Worm (Caenorhabditis elegans) whole organism, mixed stage, embryonic: ENCODE measurements around the gene ZK757.2.

ENCODE experiments used
- M03D4.4 ChIP-seq: sonication (generic microtip); optimal IDR thresholded peaks from 2 replicates; lab custom pipeline; 2017; ENCODE audit warnings: mild to moderate bottlenecking, missing genetic modification characterization, missing compliant biosample characterization
- bed-3 ChIP-seq: fragments of 200-800 bp; sonication (Bioruptor generic); optimal IDR thresholded peaks from 3 replicates; lab custom pipeline; 2018; ENCODE audit warnings: mild to moderate bottlenecking, missing genetic modification characterization, moderate library complexity, missing compliant biosample characterization
- blmp-1 ChIP-seq: fragments of 150-350 bp; optimal IDR thresholded peaks from 2 replicates; lab custom pipeline; 2014; ENCODE audit warnings: missing biosample characterization, missing genetic modification characterization
- ceh-39 ChIP-seq: fragments of 150-350 bp; optimal IDR thresholded peaks from 2 replicates; lab custom pipeline; 2014; ENCODE audit warnings: missing biosample characterization, missing genetic modification characterization
- ceh-43 ChIP-seq: fragments of 200-800 bp; sonication (Bioruptor generic); optimal IDR thresholded peaks from 2 replicates; lab custom pipeline; 2018; ENCODE audit warnings: mild to moderate bottlenecking, missing genetic modification characterization, moderate library complexity, missing compliant biosample characterization
- ces-1 ChIP-seq: fragments of 150-350 bp; optimal IDR thresholded peaks from 2 replicates; lab custom pipeline; 2014; ENCODE audit warnings: missing biosample characterization, missing genetic modification reagents, missing genetic modification characterization
- cnd-1 ChIP-seq: fragments of 200-800 bp; sonication (Bioruptor generic); optimal IDR thresholded peaks from 2 replicates; lab custom pipeline; 2018; ENCODE audit warnings: mild to moderate bottlenecking, missing genetic modification characterization, missing compliant biosample characterization
- drap-1 ChIP-seq: fragments of 200-800 bp; sonication (Bioruptor generic); optimal IDR thresholded peaks from 3 replicates; lab custom pipeline; 2018; ENCODE audit warnings: mild to moderate bottlenecking, missing genetic modification characterization, missing compliant biosample characterization
- elt-1 ChIP-seq: sonication (generic microtip); optimal IDR thresholded peaks from 2 replicates; lab custom pipeline; 2017; ENCODE audit warnings: missing genetic modification characterization, mild to moderate bottlenecking, missing compliant biosample characterization, antibody characterized with exemption, moderate library complexity, borderline replicate concordance; ENCODE audit not compliant: insufficient read depth
- elt-3 ChIP-seq: fragments of 150-350 bp; optimal IDR thresholded peaks from 2 replicates; lab custom pipeline; 2014; ENCODE audit warnings: missing biosample characterization, missing genetic modification characterization
- flh-1 ChIP-seq: fragments of 200-800 bp; sonication (Bioruptor generic); optimal IDR thresholded peaks from 2 replicates; lab custom pipeline; 2018; ENCODE audit warnings: mild to moderate bottlenecking, missing genetic modification characterization, moderate library complexity, missing compliant biosample characterization
- ham-2 ChIP-seq: fragments of 200-800 bp; sonication (Bioruptor generic); optimal IDR thresholded peaks from 2 replicates; lab custom pipeline; 2018; ENCODE audit warnings: mild to moderate bottlenecking, missing genetic modification characterization, missing compliant biosample characterization
- hlh-1 ChIP-seq: fragments of 150-350 bp; optimal IDR thresholded peaks from 2 replicates; lab custom pipeline; 2014; ENCODE audit warnings: missing biosample characterization, missing genetic modification reagents, missing genetic modification characterization
- lin-13 ChIP-seq: fragments of 150-350 bp; optimal IDR thresholded peaks from 2 replicates; lab custom pipeline; 2014; ENCODE audit warnings: missing biosample characterization, missing genetic modification characterization
- lin-32 ChIP-seq: fragments of 200-800 bp; sonication (Bioruptor generic); optimal IDR thresholded peaks from 2 replicates; lab custom pipeline; 2018; ENCODE audit warnings: mild to moderate bottlenecking, missing genetic modification characterization, missing compliant biosample characterization
- lsy-2 ChIP-seq: fragments of 150-350 bp; optimal IDR thresholded peaks from 2 replicates; lab custom pipeline; 2014; ENCODE audit warnings: missing biosample characterization, missing genetic modification characterization
- mep-1 ChIP-seq: fragments of 150-350 bp; optimal IDR thresholded peaks from 2 replicates; lab custom pipeline; 2017; ENCODE audit warnings: missing biosample characterization, missing genetic modification reagents, missing genetic modification characterization, inconsistent platforms
- mls-2 ChIP-seq: sonication (generic microtip); optimal IDR thresholded peaks from 2 replicates; lab custom pipeline; 2016; ENCODE audit warnings: mild to moderate bottlenecking, missing genetic modification characterization, moderate library complexity, missing compliant biosample characterization
- nhr-12 ChIP-seq: fragments of 150-350 bp; optimal IDR thresholded peaks from 2 replicates; lab custom pipeline; 2014; ENCODE audit warnings: missing biosample characterization, missing genetic modification characterization
- nhr-2 ChIP-seq: fragments of 150-350 bp; optimal IDR thresholded peaks from 2 replicates; lab custom pipeline; 2014; ENCODE audit warnings: missing biosample characterization, missing genetic modification characterization
- nhr-237 ChIP-seq: fragments of 150-350 bp; optimal IDR thresholded peaks from 2 replicates; lab custom pipeline; 2014; ENCODE audit warnings: missing biosample characterization, missing genetic modification characterization
- nhr-28 ChIP-seq: fragments of 150-350 bp; optimal IDR thresholded peaks from 2 replicates; lab custom pipeline; 2014; ENCODE audit warnings: missing biosample characterization, missing genetic modification characterization
- nhr-76 ChIP-seq: sonication (generic microtip); optimal IDR thresholded peaks from 2 replicates; lab custom pipeline; 2017; ENCODE audit warnings: missing biosample characterization, missing genetic modification characterization
- pha-4 ChIP-seq: fragments of 150-350 bp; optimal IDR thresholded peaks from 2 replicates; lab custom pipeline; 2018; ENCODE audit warnings: missing biosample characterization, missing genetic modification reagents, missing genetic modification characterization
- sem-2 ChIP-seq: fragments of 200-800 bp; sonication (Bioruptor generic); optimal IDR thresholded peaks from 2 replicates; lab custom pipeline; 2018; ENCODE audit warnings: mild to moderate bottlenecking, missing genetic modification characterization, missing compliant biosample characterization
- snpc-4 ChIP-seq: fragments of 150-350 bp; optimal IDR thresholded peaks from 2 replicates; lab custom pipeline; 2014; ENCODE audit warnings: missing biosample characterization, missing genetic modification characterization
- sptf-1 ChIP-seq: sonication (generic microtip); optimal IDR thresholded peaks from 2 replicates; lab custom pipeline; 2017; ENCODE audit warnings: mild to moderate bottlenecking, missing genetic modification characterization, moderate library complexity, missing compliant biosample characterization
- tbx-8 ChIP-seq: fragments of 200-800 bp; sonication (Bioruptor generic); optimal IDR thresholded peaks from 2 replicates; lab custom pipeline; 2018; ENCODE audit warnings: mild to moderate bottlenecking, missing genetic modification characterization, moderate library complexity, missing compliant biosample characterization
- unc-120 ChIP-seq: sonication (generic microtip); optimal IDR thresholded peaks from 2 replicates; lab custom pipeline; 2017; ENCODE audit warnings: missing genetic modification characterization, missing compliant biosample characterization; ENCODE audit not compliant: poor library complexity, severe bottlenecking
- unc-39 ChIP-seq: fragments of 150-350 bp; optimal IDR thresholded peaks from 2 replicates; lab custom pipeline; 2014; ENCODE audit warnings: missing biosample characterization, missing genetic modification characterization
- unc-62 ChIP-seq: fragments of 150-350 bp; optimal IDR thresholded peaks from 2 replicates; lab custom pipeline; 2014; ENCODE audit warnings: missing biosample characterization, missing genetic modification reagents, missing genetic modification characterization
- zip-8 ChIP-seq: fragments of 150-350 bp; optimal IDR thresholded peaks from 2 replicates; lab custom pipeline; 2014; ENCODE audit warnings: missing biosample characterization, missing genetic modification characterization

Gene ZK757.2

DNA sequence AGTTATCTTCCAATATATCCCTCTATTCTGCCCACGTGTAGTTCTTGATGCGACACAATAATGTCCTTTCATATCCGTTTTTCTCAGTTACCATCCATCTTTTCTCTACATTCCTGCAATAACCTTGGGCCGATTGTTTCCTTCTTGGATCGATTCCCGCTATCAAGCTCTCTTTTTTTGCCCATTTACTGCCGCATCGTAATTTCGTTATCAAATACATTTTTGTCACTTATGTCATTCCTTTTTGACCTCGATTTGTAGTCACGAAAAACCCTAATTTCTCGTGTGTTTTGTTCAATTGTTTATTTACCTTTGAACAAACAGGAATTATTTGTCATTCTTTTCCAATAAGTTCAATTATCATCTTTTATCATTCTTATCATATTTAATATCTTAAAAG lies 28.8 kb downstream of the ZK757.2 start:
- TF ChIP-seq lin-13 (tag; lab: Kevin White, UChicago) (no peak), nhr-28 (tag; lab: Kevin White, UChicago) (no peak), zip-8 (tag; lab: Kevin White, UChicago) (no peak), lsy-2 (tag; lab: Kevin White, UChicago) (no peak), lin-32 (GFP tag; lab: Kevin White, UChicago) (no peak), nhr-237 (tag; lab: Kevin White, UChicago) (no peak), bed-3 (GFP tag; lab: Kevin White, UChicago) (no peak), snpc-4 (no peak), hlh-1 (tag; lab: Kevin White, UChicago) (no peak), elt-3 (tag; lab: Kevin White, UChicago) (no peak), cnd-1 (tag; lab: Kevin White, UChicago) (no peak), elt-1 (tag; lab: Kevin White, UChicago) (no peak), unc-120 (no peak), drap-1 (GFP tag; lab: Kevin White, UChicago) (no peak)

ce11 chrIII:9848603-9849002 lies 30.1 kb downstream of the ZK757.2 start:
- TF ChIP-seq elt-1 (tag; lab: Kevin White, UChicago) (no peak), ceh-43 (GFP tag; lab: Kevin White, UChicago) (no peak), mls-2 (tag; lab: Kevin White, UChicago) (no peak), lin-32 (GFP tag; lab: Kevin White, UChicago) (no peak), nhr-2 (tag; lab: Kevin White, UChicago) (no peak), cnd-1 (tag; lab: Kevin White, UChicago) (no peak), hlh-1 (tag; lab: Kevin White, UChicago) (no peak), ces-1 (no peak), pha-4 (tag; lab: Kevin White, UChicago) (no peak), tbx-8 (GFP tag; lab: Kevin White, UChicago) (no peak), blmp-1 (tag; lab: Kevin White, UChicago) (no peak), snpc-4 (no peak)

DNA sequence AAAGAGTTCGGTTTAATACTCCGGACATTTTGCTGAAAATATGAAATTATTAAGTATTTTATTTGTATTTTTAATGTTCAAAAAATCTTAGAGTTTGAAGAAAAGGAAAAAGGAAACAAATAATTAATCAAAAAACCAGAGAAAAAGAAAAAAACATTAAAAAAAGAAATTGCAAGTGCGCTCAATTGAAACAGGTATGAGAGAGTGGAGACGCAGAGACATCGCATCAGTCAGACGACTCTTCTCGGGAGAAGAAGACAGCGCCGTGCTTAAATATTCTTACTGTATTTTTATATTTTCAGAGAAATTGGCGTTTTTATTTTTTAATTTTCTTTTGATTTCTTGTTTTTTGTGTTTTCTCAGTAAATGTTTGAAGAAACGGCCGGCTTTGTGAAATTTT lies 30.6 kb downstream of the ZK757.2 start, which contains the start of gene mrpl-36:
Gene mrpl-36 (minus strand): TSS at position 34 of the 400 bp plus-strand sequence.
- TF ChIP-seq sptf-1 (tag; lab: Kevin White, UChicago): no peak
- TF ChIP-seq ceh-39 (tag; lab: Kevin White, UChicago): no peak
- no peak for TF ChIP-seq lin-13 (tag; lab: Kevin White, UChicago)
- TF ChIP-seq flh-1: no peak
- TF ChIP-seq elt-3 (tag; lab: Kevin White, UChicago): no peak
- no peak for TF ChIP-seq unc-39 (tag; lab: Kevin White, UChicago)
- no peak for TF ChIP-seq unc-120
- TF ChIP-seq lsy-2 (tag; lab: Kevin White, UChicago): peak; percentile 28
- no peak for TF ChIP-seq lin-32 (GFP tag; lab: Kevin White, UChicago)
- TF ChIP-seq ceh-43 (GFP tag; lab: Kevin White, UChicago): no peak
- TF ChIP-seq ces-1: peak; percentile 13
- TF ChIP-seq nhr-12 (tag; lab: Kevin White, UChicago): no peak
- TF ChIP-seq mep-1 (tag; lab: Kevin White, UChicago): peak; percentile 14
- TF ChIP-seq, all 35 proteins: peak for 3

- no peak for TF ChIP-seq nhr-28 (tag; lab: Kevin White, UChicago)
- TF ChIP-seq sptf-1 (tag; lab: Kevin White, UChicago): no peak
- TF ChIP-seq hlh-1 (tag; lab: Kevin White, UChicago): no peak
- no peak for TF ChIP-seq zip-8 (tag; lab: Kevin White, UChicago)
- no peak for TF ChIP-seq lsy-2 (tag; lab: Kevin White, UChicago)
- TF ChIP-seq nhr-2 (tag; lab: Kevin White, UChicago): no peak
- TF ChIP-seq nhr-12 (tag; lab: Kevin White, UChicago): no peak
- no peak for TF ChIP-seq M03D4.4 (tag; lab: Kevin White, UChicago)
- no peak for TF ChIP-seq sem-2 (GFP tag; lab: Kevin White, UChicago)
- TF ChIP-seq ceh-43 (GFP tag; lab: Kevin White, UChicago): no peak
- TF ChIP-seq ham-2: no peak
- TF ChIP-seq lin-32 (GFP tag; lab: Kevin White, UChicago): no peak
- TF ChIP-seq ceh-39 (tag; lab: Kevin White, UChicago): no peak
- no peak for TF ChIP-seq unc-62
- TF ChIP-seq tbx-8 (GFP tag; lab: Kevin White, UChicago): no peak
- no peak for TF ChIP-seq elt-1 (tag; lab: Kevin White, UChicago)
- no peak for TF ChIP-seq nhr-76 (tag; lab: Kevin White, UChicago)
Observed at ce11 chrIII:9846093-9846492, 32.6 kb downstream of the ZK757.2 start, which contains the start of gene K11H3.2. TSS of gene K11H3.2 (plus strand) at chrIII:9846393.
